Fruit fly (Drosophila melanogaster): ENCODE results near the gene Rat1.
A peak's percentile ranks its signal among the peaks of the same experiment; 100 is the strongest.

Gene Rat1

dm6 chr2L:6945088-6945487 is 37.2 kb downstream of the Rat1 start, which contains the start of gene Fgop2 (continued):
- no peak for TF ChIP-seq Pdp1 (GFP tag; optimal IDR thresholded peaks at IDR 0.05)
- TF ChIP-seq CG15514 (GFP tag; optimal IDR thresholded peaks at IDR 0.05): peak; percentile 84
- peak; percentile 19 for TF ChIP-seq HmgZ (tag; optimal IDR thresholded peaks at IDR 0.05)
- TF ChIP-seq CkIIα-i1 (GFP tag; IDR thresholded peaks at IDR 0.05): no peak
- peak; percentile 41 for TF ChIP-seq CG14710 (tag; optimal IDR thresholded peaks at IDR 0.05)
- peak; percentile 49 for TF ChIP-seq CG15601 (tag; optimal IDR thresholded peaks at IDR 0.05)
- TF ChIP-seq CG2116 (GFP tag; optimal IDR thresholded peaks at IDR 0.05): peak; percentile 6
- TF ChIP-seq NFAT (GFP tag; IDR thresholded peaks at IDR 0.05): no peak
- peak; percentile 61 for TF ChIP-seq pzg (GFP tag; optimal IDR thresholded peaks at IDR 0.05)
- TF ChIP-seq chif (GFP tag; optimal IDR thresholded peaks at IDR 0.05): no peak
- no peak for TF ChIP-seq CG3163 (GFP tag; optimal IDR thresholded peaks at IDR 0.05)
- peak; percentile 80 for TF ChIP-seq CG4617 (GFP tag; optimal IDR thresholded peaks at IDR 0.05; ENCODE audit: borderline replicate concordance)
- TF ChIP-seq dati (GFP tag; IDR thresholded peaks at IDR 0.05): no peak
- TF ChIP-seq CG30020 (tag; optimal IDR thresholded peaks at IDR 0.05): peak; percentile 13
- peak; percentile 36 for TF ChIP-seq Hr3 (GFP tag; optimal IDR thresholded peaks at IDR 0.05)
- TF ChIP-seq Ssrp (tag; optimal IDR thresholded peaks at IDR 0.05): no peak
- TF ChIP-seq CG2712 (tag; optimal IDR thresholded peaks at IDR 0.05): peak; percentile 4
- peak; percentile 21 for TF ChIP-seq CG17829 (tag; optimal IDR thresholded peaks at IDR 0.05)
- peak; percentile 91 for TF ChIP-seq gfzf (GFP tag; optimal IDR thresholded peaks at IDR 0.05)
- TF ChIP-seq CG43689 (GFP tag; IDR thresholded peaks at IDR 0.05): no peak
- peak; percentile 8 for TF ChIP-seq nmo (GFP tag; optimal IDR thresholded peaks at IDR 0.05)
- TF ChIP-seq CG12299 (tag; optimal IDR thresholded peaks at IDR 0.05): no peak
- peak; percentile 70 for TF ChIP-seq CG9797 (GFP tag; optimal IDR thresholded peaks at IDR 0.05)
- TF ChIP-seq CG10267 (tag; optimal IDR thresholded peaks at IDR 0.05): peak; percentile 30

dm6 chr2L:6948540-6948942 is 40.7 kb downstream of the Rat1 start, which contains the start of gene ihog:
Gene ihog (minus strand): TSS chr2L:6948808.
- TF ChIP-seq hkb (optimal IDR thresholded peaks at IDR 0.05) (no peak), hkb (GFP tag; IDR thresholded peaks at IDR 0.05) (no peak), inv (GFP tag; IDR thresholded peaks at IDR 0.05; ENCODE audit: partially characterized antibody) (peak; percentile 39; the same call in 1 of the 2 replicates), amos (GFP tag; IDR thresholded peaks at IDR 0.05; ENCODE audit: partially characterized antibody) (peak; percentile 72), tx (GFP tag; optimal IDR thresholded peaks at IDR 0.05) (no peak), CG1603 (tag; optimal IDR thresholded peaks at IDR 0.05) (peak; percentile 47), tap (tag; optimal IDR thresholded peaks at IDR 0.05) (peak; percentile 46), danr (GFP tag; IDR thresholded peaks at IDR 0.05) (no peak), YL-1 (GFP tag; optimal IDR thresholded peaks at IDR 0.05) (peak; percentile 60), CG9437 (GFP tag; optimal IDR thresholded peaks at IDR 0.05) (no peak), CG1602 (GFP tag; optimal IDR thresholded peaks at IDR 0.05) (no peak), CG10462 (GFP tag; optimal IDR thresholded peaks at IDR 0.05) (no peak), Bgb (GFP tag; IDR thresholded peaks at IDR 0.05; ENCODE audit: partially characterized antibody) (peak; percentile 59), slbo (GFP tag; IDR thresholded peaks at IDR 0.05) (0 out of 2 replicates have a peak, but pooled peaks have one; percentile 13), Chrac-16 (GFP tag; optimal IDR thresholded peaks at IDR 0.05) (no peak), CG7963 (GFP tag; IDR thresholded peaks at IDR 0.05; ENCODE audit: partially characterized antibody) (peak; percentile 51; the same call in 1 of the 3 replicates), gsb-n (tag; optimal IDR thresholded peaks at IDR 0.05) (no peak), CG13296 (GFP tag; optimal IDR thresholded peaks at IDR 0.05) (peak; percentile 24), CG10979 (tag; optimal IDR thresholded peaks at IDR 0.05) (peak; percentile 14), ewg (GFP tag; optimal IDR thresholded peaks at IDR 0.05) (peak; percentile 53), CrebB (tag; optimal IDR thresholded peaks at IDR 0.05) (peak; percentile 10), CG31441 (GFP tag; IDR thresholded peaks at IDR 0.05) (peak; percentile 41; the same call in 1 of the 2 replicates), dpn (GFP tag; optimal IDR thresholded peaks at IDR 0.05) (no peak), B-H2 (GFP tag; optimal IDR thresholded peaks at IDR 0.05) (peak; percentile 22), unc-4 (GFP tag; IDR thresholded peaks at IDR 0.05; ENCODE audit: partially characterized antibody) (peak; percentile 47; the same call in 1 of the 2 replicates), CG14014 (GFP tag; IDR thresholded peaks at IDR 0.05) (no peak), rib (GFP tag; IDR thresholded peaks at IDR 0.05) (no peak)
